Worm (Caenorhabditis elegans): ENCODE measurements around the gene lelo-3.

The lelo-3 gene

ce11 chrX:6019886-6020469 is 2.4 kb downstream of the lelo-3 start, which contains the start of gene C09B8.4:
C09B8.4 (minus strand) TSS chrX:6019936.
- TF ChIP-seq flt-1 (GFP tag; IDR thresholded peaks at IDR 0.05) (no peak), ref-1 (GFP tag; conservative IDR thresholded peaks at IDR 0.05) (no peak)

ce11 chrX:6015096-6015495 is 7.3 kb downstream of the lelo-3 start, which contains the start of gene C09B8.8:
C09B8.8 (plus strand) TSS chrX:6015492.
- TF ChIP-seq cog-1 (tag; optimal IDR thresholded peaks at IDR 0.05) (no peak), ref-1 (GFP tag; conservative IDR thresholded peaks at IDR 0.05) (no peak), T22C8.4 (GFP tag; IDR thresholded peaks at IDR 0.05) (no peak), ztf-23 (GFP tag; IDR thresholded peaks at IDR 0.05) (no peak), ztf-29 (GFP tag; IDR thresholded peaks at IDR 0.05) (no peak), tab-1 (GFP tag; IDR thresholded peaks at IDR 0.05) (no peak), klf-2 (GFP tag; conservative IDR thresholded peaks at IDR 0.05) (no peak), med-1 (GFP tag; optimal IDR thresholded peaks at IDR 0.05; ENCODE audit: insufficient read depth) (no peak), flt-1 (GFP tag; IDR thresholded peaks at IDR 0.05) (no peak)

- TF ChIP-seq cog-1 (tag; optimal IDR thresholded peaks at IDR 0.05): no peak
These were observed 11.8 kb downstream of the lelo-3 start, which contains the start of gene C09B8.3 for ce11 chrX:6010573-6010972. C09B8.3 (minus strand) TSS chrX:6010673.

ce11 chrX:6004315-6004714 is 18.1 kb downstream of the lelo-3 start:
- TF ChIP-seq cog-1 (tag; optimal IDR thresholded peaks at IDR 0.05) (no peak), T22C8.4 (GFP tag; IDR thresholded peaks at IDR 0.05) (no peak), ztf-29 (GFP tag; IDR thresholded peaks at IDR 0.05) (no peak), tab-1 (GFP tag; IDR thresholded peaks at IDR 0.05) (no peak), ztf-23 (GFP tag; IDR thresholded peaks at IDR 0.05) (no peak), ref-1 (GFP tag; conservative IDR thresholded peaks at IDR 0.05) (no peak), klf-2 (GFP tag; conservative IDR thresholded peaks at IDR 0.05) (no peak), flt-1 (GFP tag; IDR thresholded peaks at IDR 0.05) (no peak), med-1 (GFP tag; optimal IDR thresholded peaks at IDR 0.05; ENCODE audit: insufficient read depth) (no peak)

ce11 chrX:6003853-6004252 is 18.5 kb downstream of the lelo-3 start, which contains the start of gene sups-1:
sups-1 (plus strand) TSS chrX:6004153.
- TF ChIP-seq T22C8.4 (GFP tag; IDR thresholded peaks at IDR 0.05): no peak
- TF ChIP-seq tab-1 (GFP tag; IDR thresholded peaks at IDR 0.05): no peak
- TF ChIP-seq med-1 (GFP tag; optimal IDR thresholded peaks at IDR 0.05; ENCODE audit: insufficient read depth): no peak
- no peak for TF ChIP-seq klf-2 (GFP tag; conservative IDR thresholded peaks at IDR 0.05)
- no peak for TF ChIP-seq ztf-23 (GFP tag; IDR thresholded peaks at IDR 0.05)
- no peak for TF ChIP-seq flt-1 (GFP tag; IDR thresholded peaks at IDR 0.05)
- no peak for TF ChIP-seq cog-1 (tag; optimal IDR thresholded peaks at IDR 0.05)
- no peak for TF ChIP-seq ref-1 (GFP tag; conservative IDR thresholded peaks at IDR 0.05)
- TF ChIP-seq ztf-29 (GFP tag; IDR thresholded peaks at IDR 0.05): no peak

ce11 chrX:6002479-6002878 is 19.9 kb downstream of the lelo-3 start:
- TF ChIP-seq med-1 (GFP tag; optimal IDR thresholded peaks at IDR 0.05; ENCODE audit: insufficient read depth): no peak
- TF ChIP-seq tab-1 (GFP tag; IDR thresholded peaks at IDR 0.05): no peak
- no peak for TF ChIP-seq cog-1 (tag; optimal IDR thresholded peaks at IDR 0.05)
- TF ChIP-seq ztf-23 (GFP tag; IDR thresholded peaks at IDR 0.05): no peak
- TF ChIP-seq klf-2 (GFP tag; conservative IDR thresholded peaks at IDR 0.05): no peak
- no peak for TF ChIP-seq flt-1 (GFP tag; IDR thresholded peaks at IDR 0.05)
- no peak for TF ChIP-seq T22C8.4 (GFP tag; IDR thresholded peaks at IDR 0.05)
- no peak for TF ChIP-seq ztf-29 (GFP tag; IDR thresholded peaks at IDR 0.05)
- TF ChIP-seq ref-1 (GFP tag; conservative IDR thresholded peaks at IDR 0.05): no peak

- TF ChIP-seq ztf-23 (GFP tag; IDR thresholded peaks at IDR 0.05) (no peak), flt-1 (GFP tag; IDR thresholded peaks at IDR 0.05) (no peak), T22C8.4 (GFP tag; IDR thresholded peaks at IDR 0.05) (no peak), ref-1 (GFP tag; conservative IDR thresholded peaks at IDR 0.05) (no peak), tab-1 (GFP tag; IDR thresholded peaks at IDR 0.05) (no peak), ztf-29 (GFP tag; IDR thresholded peaks at IDR 0.05) (no peak), klf-2 (GFP tag; conservative IDR thresholded peaks at IDR 0.05) (no peak), cog-1 (tag; optimal IDR thresholded peaks at IDR 0.05) (no peak), med-1 (GFP tag; optimal IDR thresholded peaks at IDR 0.05; ENCODE audit: insufficient read depth) (no peak)
These were observed 20.9 kb downstream of the lelo-3 start, which contains the start of gene F22F4.4 for ce11 chrX:6001432-6001831. F22F4.4 (minus strand) TSS chrX:6001532.

- no peak for TF ChIP-seq klf-2 (GFP tag; conservative IDR thresholded peaks at IDR 0.05)
- TF ChIP-seq cog-1 (tag; optimal IDR thresholded peaks at IDR 0.05): no peak
- no peak for TF ChIP-seq ztf-29 (GFP tag; IDR thresholded peaks at IDR 0.05)
- no peak for TF ChIP-seq tab-1 (GFP tag; IDR thresholded peaks at IDR 0.05)
- TF ChIP-seq ztf-23 (GFP tag; IDR thresholded peaks at IDR 0.05): no peak
- TF ChIP-seq flt-1 (GFP tag; IDR thresholded peaks at IDR 0.05): no peak
- TF ChIP-seq med-1 (GFP tag; optimal IDR thresholded peaks at IDR 0.05; ENCODE audit: insufficient read depth): no peak
These were observed 23.2 kb downstream of the lelo-3 start, which contains the start of gene F22F4.9 for ce11 chrX:5999103-5999554. F22F4.9 (minus strand) TSS chrX:5999504.

ce11 chrX:5995613-5996206 is 26.7 kb downstream of the lelo-3 start, which contains the start of gene inx-3:
inx-3 (plus strand) TSS chrX:5996156.
- TF ChIP-seq med-1 (GFP tag; optimal IDR thresholded peaks at IDR 0.05; ENCODE audit: insufficient read depth) (no peak), T22C8.4 (GFP tag; IDR thresholded peaks at IDR 0.05) (0 out of 2 replicates have a peak, but pooled peaks have one; percentile 3), ref-1 (GFP tag; conservative IDR thresholded peaks at IDR 0.05) (no peak), ztf-23 (GFP tag; IDR thresholded peaks at IDR 0.05) (0 out of 2 replicates have a peak, but pooled peaks have one; percentile 55), flt-1 (GFP tag; IDR thresholded peaks at IDR 0.05) (0 out of 2 replicates have a peak, but pooled peaks have one; percentile 4), cog-1 (tag; optimal IDR thresholded peaks at IDR 0.05) (no peak), tab-1 (GFP tag; IDR thresholded peaks at IDR 0.05) (peak; percentile 53; the same call in 1 of the 2 replicates)

Data from whole organism, midembryonic.